Worm (Caenorhabditis elegans) whole organism, midembryonic: ENCODE measurements around the gene rsp-4.

ENCODE experiments used
- T22C8.4 ChIP-seq: fragments of 200-800 bp; sonication (Bioruptor generic); IDR thresholded peaks from 2 replicates; pipeline ENCODE4 v1.3.6; 2022; ENCODE audit warnings: missing genetic modification characterization, missing compliant biosample characterization
- cog-1 ChIP-seq: sonication (generic microtip); optimal IDR thresholded peaks from 2 replicates; lab custom pipeline; 2016; ENCODE audit warnings: missing genetic modification characterization, missing compliant biosample characterization
- flt-1 ChIP-seq: fragments of 200-800 bp; sonication (Bioruptor generic); IDR thresholded peaks from 2 replicates; pipeline ENCODE4 v1.3.6; 2022; ENCODE audit warnings: missing genetic modification characterization, missing compliant biosample characterization
- klf-2 ChIP-seq: fragments of 200-800 bp; sonication (Bioruptor generic); conservative IDR thresholded peaks from 2 replicates; pipeline ENCODE4 v1.3.6; 2022; ENCODE audit warnings: missing genetic modification reagents, missing genetic modification characterization, missing compliant biosample characterization
- ref-1 ChIP-seq: fragments of 200-800 bp; sonication (Bioruptor generic); conservative IDR thresholded peaks from 2 replicates; pipeline ENCODE4 v1.3.6; 2022; ENCODE audit warnings: missing genetic modification reagents, missing genetic modification characterization, missing compliant biosample characterization
- tab-1 ChIP-seq: fragments of 200-800 bp; sonication (Bioruptor generic); IDR thresholded peaks from 2 replicates; pipeline ENCODE4 v1.3.6; 2022; ENCODE audit warnings: missing genetic modification characterization, missing compliant biosample characterization
- ztf-23 ChIP-seq: fragments of 200-800 bp; sonication (Bioruptor generic); IDR thresholded peaks from 2 replicates; pipeline ENCODE4 v1.3.6; 2022; ENCODE audit warnings: missing genetic modification reagents, missing genetic modification characterization, missing compliant biosample characterization
- ztf-29 ChIP-seq: fragments of 200-800 bp; sonication (Bioruptor generic); IDR thresholded peaks from 2 replicates; pipeline ENCODE4 v1.3.6; 2022; ENCODE audit warnings: missing genetic modification reagents, missing genetic modification characterization, missing compliant biosample characterization

ce11 chrII:5364516-5364915 is 24.1 kb downstream of the rsp-4 start:
- TF ChIP-seq flt-1 (GFP tag; lab: Robert Waterston, UW) = no peak
- no peak for TF ChIP-seq tab-1 (GFP tag; lab: Robert Waterston, UW)
- no peak for TF ChIP-seq ref-1
- TF ChIP-seq T22C8.4 = no peak
- TF ChIP-seq ztf-23 (GFP tag; lab: Robert Waterston, UW) = no peak
- TF ChIP-seq ztf-29 (GFP tag; lab: Robert Waterston, UW) = no peak
- no peak for TF ChIP-seq cog-1 (tag; lab: Kevin White, UChicago)
- TF ChIP-seq klf-2 (GFP tag; lab: Robert Waterston, UW) = no peak
